Fruit fly (Drosophila melanogaster) S2 (cell line): ENCODE measurements around the gene CG34332.
"Not testable (repeated sequence)": the region's sequence is repeated elsewhere in the genome, so short reads cannot be mapped to it uniquely, and the experiment has no call there.

Source experiments
- CG8478 ChIP-seq: fragments of >200 bp; optimal IDR thresholded peaks from 2 replicates; lab custom pipeline; 2018
- CTCF ChIP-seq, 2 experiments: fragments of >200 bp; optimal IDR thresholded peaks; 2 replicates each; lab custom pipeline; 2018

Gene CG34332

dm6 chrX:20140710-20141109 lies at the start of gene CG34332:
CG34332 (plus strand) TSS chrX:20141010.
- TF ChIP-seq CTCF (optimal IDR thresholded peaks at IDR 0.05; lab: Kevin White, UChicago) (no peak), CG8478 (no peak)

dm6 chrX:20092308-20092707 lies 48.5 kb upstream of the CG34332 start, which contains the start of gene fd19B:
fd19B (minus strand) TSS chrX:20092408.
- TF ChIP-seq CG8478 (no peak), CTCF (optimal IDR thresholded peaks at IDR 0.05; lab: Kevin White, UChicago) (no peak)

dm6 chrX:20094098-20094497 lies 46.7 kb upstream of the CG34332 start, which contains the start of gene Or19b:
Or19b (plus strand) TSS chrX:20094398.
- TF ChIP-seq CTCF (optimal IDR thresholded peaks at IDR 0.05; lab: Kevin White, UChicago); CG8478: not testable (repeated sequence)

dm6 chrX:20096374-20096773 lies 44.4 kb upstream of the CG34332 start, which contains the start of gene CG42581:
CG42581 (minus strand) TSS chrX:20096474.
- not testable (repeated sequence) for TF ChIP-seq CG8478; CTCF (optimal IDR thresholded peaks at IDR 0.05; lab: Kevin White, UChicago)

dm6 chrX:20104987-20105386 lies 35.8 kb upstream of the CG34332 start:
- TF ChIP-seq CG8478 (no peak), CTCF (optimal IDR thresholded peaks at IDR 0.05; lab: Kevin White, UChicago) (peak; percentile 68 to 74)

- TF ChIP-seq CTCF (optimal IDR thresholded peaks at IDR 0.05; lab: Kevin White, UChicago) (no peak), CG8478 (no peak)
Observed at dm6 chrX:20110475-20110874, 30.3 kb upstream of the CG34332 start, which contains the start of gene karr. karr (minus strand) TSS chrX:20110575.

- no peak for TF ChIP-seq CTCF (optimal IDR thresholded peaks at IDR 0.05; lab: Kevin White, UChicago)
- TF ChIP-seq CG8478 = no peak
Observed at dm6 chrX:20122153-20122552, 18.7 kb upstream of the CG34332 start, which contains the start of gene CG34331. CG34331 (plus strand) TSS chrX:20122453.

dm6 chrX:20129554-20129953 lies 11.3 kb upstream of the CG34332 start:
- no peak for TF ChIP-seq CG8478
- TF ChIP-seq CTCF (optimal IDR thresholded peaks at IDR 0.05; lab: Kevin White, UChicago) = no peak

- TF ChIP-seq CTCF (optimal IDR thresholded peaks at IDR 0.05; lab: Kevin White, UChicago) (no peak), CG8478 (no peak)
Observed at dm6 chrX:20130486-20130885, 10.3 kb upstream of the CG34332 start.

dm6 chrX:20133432-20133831 lies 7.4 kb upstream of the CG34332 start, which contains the start of gene CG15322:
CG15322 (plus strand) TSS chrX:20133579.
- TF ChIP-seq CTCF (optimal IDR thresholded peaks at IDR 0.05; lab: Kevin White, UChicago) (no peak), CG8478 (no peak)

dm6 chrX:20139493-20139892 lies 1.3 kb upstream of the CG34332 start, which contains the start of gene CG42583:
CG42583 (plus strand) TSS chrX:20139793.
- TF ChIP-seq CG8478 = no peak
- no peak for TF ChIP-seq CTCF (optimal IDR thresholded peaks at IDR 0.05; lab: Kevin White, UChicago)

dm6 chrX:20143088-20143487 lies 2.3 kb downstream of the CG34332 start, which contains the start of gene Or19a:
Or19a (minus strand) TSS chrX:20143188.
- TF ChIP-seq CTCF (optimal IDR thresholded peaks at IDR 0.05; lab: Kevin White, UChicago); CG8478: not testable (repeated sequence)

dm6 chrX:20147693-20148174 lies 6.9 kb downstream of the CG34332 start, which contains the start of gene aspr:
aspr (plus strand) TSS chrX:20148124.
- TF ChIP-seq CG8478 (no peak), CTCF (optimal IDR thresholded peaks at IDR 0.05; lab: Kevin White, UChicago) (no peak)

- TF ChIP-seq CG8478 (no peak), CTCF (optimal IDR thresholded peaks at IDR 0.05; lab: Kevin White, UChicago) (no peak)
Observed at dm6 chrX:20155947-20156346, 15.1 kb downstream of the CG34332 start.

dm6 chrX:20158491-20158890 lies 17.7 kb downstream of the CG34332 start:
- TF ChIP-seq CG8478 (no peak), CTCF (optimal IDR thresholded peaks at IDR 0.05; lab: Kevin White, UChicago) (no peak)

- TF ChIP-seq CG8478 (no peak), CTCF (optimal IDR thresholded peaks at IDR 0.05; lab: Kevin White, UChicago) (no peak)
Observed at dm6 chrX:20158943-20159385, 18.2 kb downstream of the CG34332 start.
